Fruit fly (Drosophila melanogaster): ENCODE data around the gene Ctr9.

Gene Ctr9

DNA sequence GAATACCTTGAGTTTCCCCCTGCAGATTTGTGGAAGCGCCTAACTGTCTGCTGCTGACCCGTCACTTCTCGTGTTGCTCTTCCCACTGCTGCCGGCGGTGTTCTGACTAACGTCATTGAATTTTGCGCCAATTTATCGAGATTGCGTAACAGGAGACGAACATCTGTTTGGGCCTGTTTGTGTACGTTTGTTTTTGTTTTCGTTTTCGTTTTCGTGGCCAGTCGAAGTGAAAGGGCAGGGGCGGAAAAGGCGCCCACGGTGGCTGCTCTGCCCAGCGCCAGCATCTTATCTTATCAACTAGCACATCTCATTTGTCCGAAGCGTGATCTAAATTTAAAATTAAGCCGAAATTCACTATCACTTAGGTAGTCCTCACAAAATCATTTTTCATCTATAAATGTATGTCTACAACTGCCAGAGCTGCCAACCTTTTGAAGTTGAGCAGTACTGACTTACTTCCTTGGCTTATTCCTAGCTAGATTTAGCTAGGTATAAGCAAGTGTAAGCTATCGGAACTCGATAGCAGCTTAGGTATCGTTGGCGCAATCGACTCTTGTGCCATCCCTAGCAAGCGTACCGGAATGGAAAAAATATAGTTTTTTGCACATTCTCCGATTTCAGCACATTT, at the start of gene Ctr9, which contains the start of gene Nt5a:
Ctr9 (plus strand) TSS at position 220 of the 628 bp plus-strand sequence.
Nt5a (minus strand) TSS at position 414 of the 628 bp plus-strand sequence.
- peak; percentile 37 for TF ChIP-seq CG12768 (GFP tag; optimal IDR thresholded peaks at IDR 0.05)
- TF ChIP-seq CG11617 (GFP tag; optimal IDR thresholded peaks at IDR 0.05): peak; percentile 60
- TF ChIP-seq Hr96 (GFP tag; optimal IDR thresholded peaks at IDR 0.05): no peak
- TF ChIP-seq CG7101 (tag; optimal IDR thresholded peaks at IDR 0.05): peak; percentile 70
- no peak for TF ChIP-seq toe (GFP tag; optimal IDR thresholded peaks at IDR 0.05)
- peak; percentile 78 for TF ChIP-seq Mnt (GFP tag; optimal IDR thresholded peaks at IDR 0.05)
- peak; percentile 59 for TF ChIP-seq bab1 (GFP tag; optimal IDR thresholded peaks at IDR 0.05)
- TF ChIP-seq cnc (optimal IDR thresholded peaks at IDR 0.05): no peak
- TF ChIP-seq tj (GFP tag; optimal IDR thresholded peaks at IDR 0.05): peak; percentile 57
- peak; percentile 13 for TF ChIP-seq CG33017 (tag; optimal IDR thresholded peaks at IDR 0.05)
- TF ChIP-seq ovo (GFP tag; optimal IDR thresholded peaks at IDR 0.05): peak; percentile 22
- TF ChIP-seq CG1620 (GFP tag; optimal IDR thresholded peaks at IDR 0.05): peak; percentile 86
- peak; percentile 75 for TF ChIP-seq Crg-1 (GFP tag; optimal IDR thresholded peaks at IDR 0.05)
- TF ChIP-seq CG14711 (tag; optimal IDR thresholded peaks at IDR 0.05): peak; percentile 78
- peak; percentile 81 for TF ChIP-seq cic (GFP tag; optimal IDR thresholded peaks at IDR 0.05)
- no peak for TF ChIP-seq Clk (GFP tag; optimal IDR thresholded peaks at IDR 0.05)
- TF ChIP-seq CG5204 (GFP tag; optimal IDR thresholded peaks at IDR 0.05): no peak
- no peak for TF ChIP-seq kay (GFP tag; ENCODE audit: borderline replicate concordance)
- peak; percentile 12 for TF ChIP-seq pad (GFP tag; optimal IDR thresholded peaks at IDR 0.05)
- peak; percentile 5 for TF ChIP-seq CG7045 (GFP tag; optimal IDR thresholded peaks at IDR 0.05)

DNA sequence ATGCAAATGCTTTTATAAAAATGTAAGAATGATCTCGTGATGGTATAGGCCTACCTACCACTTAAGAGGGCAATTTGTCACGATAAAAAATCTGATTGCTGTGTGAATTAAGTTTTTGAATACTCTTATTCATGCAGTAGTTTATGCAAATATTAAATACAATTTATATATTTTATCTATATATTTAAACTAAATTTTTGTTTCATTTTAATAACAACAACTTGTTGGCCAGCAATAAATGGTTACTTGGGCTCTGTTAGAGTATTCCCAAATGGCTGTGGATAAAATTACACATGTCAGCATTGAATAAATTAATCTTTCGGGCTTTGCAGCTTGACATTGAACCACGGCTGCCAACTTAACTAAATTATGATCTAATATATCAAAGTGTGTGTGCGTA, 48.5 kb upstream of the Ctr9 start:
- no peak for TF ChIP-seq cic (GFP tag; optimal IDR thresholded peaks at IDR 0.05)
- TF ChIP-seq CG1620 (GFP tag; optimal IDR thresholded peaks at IDR 0.05): no peak
- TF ChIP-seq CG7045 (GFP tag; optimal IDR thresholded peaks at IDR 0.05): no peak
- no peak for TF ChIP-seq ovo (GFP tag; optimal IDR thresholded peaks at IDR 0.05)
- no peak for TF ChIP-seq Crg-1 (GFP tag; optimal IDR thresholded peaks at IDR 0.05)
- no peak for TF ChIP-seq Mnt (GFP tag; optimal IDR thresholded peaks at IDR 0.05)
- TF ChIP-seq CG12768 (GFP tag; optimal IDR thresholded peaks at IDR 0.05): no peak
- no peak for TF ChIP-seq toe (GFP tag; optimal IDR thresholded peaks at IDR 0.05)
- no peak for TF ChIP-seq CG7101 (tag; optimal IDR thresholded peaks at IDR 0.05)
- no peak for TF ChIP-seq CG5204 (GFP tag; optimal IDR thresholded peaks at IDR 0.05)
- no peak for TF ChIP-seq CG11617 (GFP tag; optimal IDR thresholded peaks at IDR 0.05)
- TF ChIP-seq CG33017 (tag; optimal IDR thresholded peaks at IDR 0.05): no peak
- TF ChIP-seq kay (GFP tag; ENCODE audit: borderline replicate concordance): no peak

dm6 chr3L:1264998-1265397, 42.0 kb upstream of the Ctr9 start:
- TF ChIP-seq Hr96 (GFP tag; optimal IDR thresholded peaks at IDR 0.05): no peak
- no peak for TF ChIP-seq CG11617 (GFP tag; optimal IDR thresholded peaks at IDR 0.05)
- TF ChIP-seq toe (GFP tag; optimal IDR thresholded peaks at IDR 0.05): no peak
- no peak for TF ChIP-seq Crg-1 (GFP tag; optimal IDR thresholded peaks at IDR 0.05)

- TF ChIP-seq bab1 (GFP tag; optimal IDR thresholded peaks at IDR 0.05) (no peak), CG11617 (GFP tag; optimal IDR thresholded peaks at IDR 0.05) (no peak), kay (GFP tag; ENCODE audit: borderline replicate concordance) (peak; percentile 34)
These were observed 41.5 kb upstream of the Ctr9 start for dm6 chr3L:1265423-1266002.

- TF ChIP-seq CG12768 (GFP tag; optimal IDR thresholded peaks at IDR 0.05): no peak
- no peak for TF ChIP-seq cic (GFP tag; optimal IDR thresholded peaks at IDR 0.05)
- TF ChIP-seq CG7045 (GFP tag; optimal IDR thresholded peaks at IDR 0.05): no peak
- no peak for TF ChIP-seq pad (GFP tag; optimal IDR thresholded peaks at IDR 0.05)
- TF ChIP-seq CG14711 (tag; optimal IDR thresholded peaks at IDR 0.05): no peak
- no peak for TF ChIP-seq Mnt (GFP tag; optimal IDR thresholded peaks at IDR 0.05)
- no peak for TF ChIP-seq CG11617 (GFP tag; optimal IDR thresholded peaks at IDR 0.05)
- no peak for TF ChIP-seq Clk (GFP tag; optimal IDR thresholded peaks at IDR 0.05)
- no peak for TF ChIP-seq CG5204 (GFP tag; optimal IDR thresholded peaks at IDR 0.05)
- no peak for TF ChIP-seq bab1 (GFP tag; optimal IDR thresholded peaks at IDR 0.05)
- no peak for TF ChIP-seq cnc (optimal IDR thresholded peaks at IDR 0.05)
- TF ChIP-seq Hr96 (GFP tag; optimal IDR thresholded peaks at IDR 0.05): no peak
- no peak for TF ChIP-seq tj (GFP tag; optimal IDR thresholded peaks at IDR 0.05)
- no peak for TF ChIP-seq ovo (GFP tag; optimal IDR thresholded peaks at IDR 0.05)
- TF ChIP-seq CG33017 (tag; optimal IDR thresholded peaks at IDR 0.05): no peak
- no peak for TF ChIP-seq kay (GFP tag; ENCODE audit: borderline replicate concordance)
- TF ChIP-seq CG1620 (GFP tag; optimal IDR thresholded peaks at IDR 0.05): no peak
These were observed 38.0 kb upstream of the Ctr9 start for dm6 chr3L:1269013-1269412.

dm6 chr3L:1275767-1276166, 31.3 kb upstream of the Ctr9 start, which contains the start of gene CG32333:
CG32333 (plus strand) TSS chr3L:1275956.
- TF ChIP-seq tj (GFP tag; optimal IDR thresholded peaks at IDR 0.05) (no peak), CG14711 (tag; optimal IDR thresholded peaks at IDR 0.05) (no peak), CG11617 (GFP tag; optimal IDR thresholded peaks at IDR 0.05) (no peak), CG12768 (GFP tag; optimal IDR thresholded peaks at IDR 0.05) (no peak), Hr96 (GFP tag; optimal IDR thresholded peaks at IDR 0.05) (no peak), CG5204 (GFP tag; optimal IDR thresholded peaks at IDR 0.05) (no peak), CG7101 (tag; optimal IDR thresholded peaks at IDR 0.05) (no peak), Mnt (GFP tag; optimal IDR thresholded peaks at IDR 0.05) (no peak), CG7045 (GFP tag; optimal IDR thresholded peaks at IDR 0.05) (no peak), Clk (GFP tag; optimal IDR thresholded peaks at IDR 0.05) (no peak)

All from whole organism, adult.